Worm (Caenorhabditis elegans): ENCODE results near the gene mrps-25.
A peak's percentile ranks its signal among the peaks of the same experiment; 100 is the strongest.

mrps-25 gene

DNA sequence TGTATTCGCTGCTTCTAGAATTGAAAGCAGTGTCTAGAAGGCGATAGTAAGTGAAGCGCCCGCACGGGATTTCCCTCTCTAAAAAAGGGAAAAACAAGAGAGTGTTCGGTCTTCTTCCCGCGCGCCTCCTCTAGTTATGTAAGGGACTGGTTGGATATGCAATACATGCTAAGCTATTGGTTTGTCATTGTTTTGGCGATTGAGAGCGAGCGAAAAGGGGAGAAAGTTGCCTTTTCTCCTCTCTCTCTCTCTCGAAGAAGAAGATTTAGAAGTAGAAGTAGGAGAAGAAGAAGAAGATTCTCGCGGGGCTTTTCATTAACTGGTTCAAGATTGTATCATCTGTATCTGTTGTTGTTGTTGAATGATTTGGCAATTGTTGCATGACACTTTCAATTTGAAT, 17.4 kb downstream of the mrps-25 start:
- TF ChIP-seq nfya-1 (tag; optimal IDR thresholded peaks at IDR 0.05; ENCODE audit: insufficient read depth) (no peak), nhr-23 (tag; optimal IDR thresholded peaks at IDR 0.05) (peak; percentile 13), ceh-9 (tag; optimal IDR thresholded peaks at IDR 0.05) (no peak), ama-1 (optimal IDR thresholded peaks at IDR 0.05) (no peak)

DNA sequence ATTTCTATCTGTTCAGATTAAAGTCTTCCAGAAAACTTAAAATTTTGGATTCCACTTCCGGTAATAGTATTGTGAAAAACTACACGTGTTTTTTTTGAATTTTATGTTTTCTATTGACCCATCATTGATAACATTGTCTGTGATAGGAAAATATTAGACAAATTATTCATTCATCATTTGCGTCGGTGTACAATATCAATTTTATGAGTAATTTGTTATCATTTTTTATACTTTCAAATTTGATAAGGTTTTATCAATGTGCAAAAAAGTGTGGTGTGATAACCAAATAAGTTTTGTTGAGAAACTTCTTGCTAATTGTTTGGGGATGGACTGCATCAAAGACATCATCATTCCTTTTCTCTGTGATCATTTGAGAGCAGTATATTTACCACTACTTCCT, 18.8 kb downstream of the mrps-25 start:
- TF ChIP-seq elt-2 (tag; optimal IDR thresholded peaks at IDR 0.05) (peak; percentile 85), pha-4 (tag; optimal IDR thresholded peaks at IDR 0.05) (peak; percentile 71), pqm-1 (tag; optimal IDR thresholded peaks at IDR 0.05) (peak; percentile 73), fos-1 (tag; optimal IDR thresholded peaks at IDR 0.05) (peak; percentile 22), elt-3 (tag; optimal IDR thresholded peaks at IDR 0.05) (no peak)

DNA sequence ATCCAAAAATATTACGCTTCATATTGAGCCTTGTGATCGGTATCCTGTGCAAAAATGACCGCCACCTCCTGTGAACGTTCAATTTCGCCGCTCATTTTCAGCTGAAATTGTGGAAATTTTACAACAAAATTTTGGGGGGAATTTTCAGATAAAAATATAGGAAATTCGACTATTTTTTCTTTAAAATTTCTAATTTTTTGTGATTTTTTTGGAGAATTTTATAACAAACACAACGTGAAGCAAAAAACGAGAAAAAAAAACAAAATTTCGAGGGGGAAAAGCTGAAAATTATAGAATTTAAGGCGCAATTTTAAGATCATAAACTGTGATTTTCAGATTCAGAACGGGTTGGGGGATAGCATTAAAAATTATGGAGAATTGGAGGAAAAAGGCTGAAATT, 30.2 kb downstream of the mrps-25 start, which contains the start of gene csn-4:
TSS of gene csn-4 (minus strand) at position 101 of the 400 bp plus-strand sequence.
- TF ChIP-seq fkh-2 (tag; optimal IDR thresholded peaks at IDR 0.05) (no peak), nhr-25 (tag; optimal IDR thresholded peaks at IDR 0.05) (no peak), nhr-12 (tag; optimal IDR thresholded peaks at IDR 0.05) (no peak), tbx-2 (tag; optimal IDR thresholded peaks at IDR 0.05) (no peak), unc-62 (GFP tag; optimal IDR thresholded peaks at IDR 0.05) (no peak), jun-1 (tag; optimal IDR thresholded peaks at IDR 0.05) (no peak), ztf-4 (tag; optimal IDR thresholded peaks at IDR 0.05) (no peak), mdl-1 (tag; optimal IDR thresholded peaks at IDR 0.05) (no peak), ceh-9 (tag; optimal IDR thresholded peaks at IDR 0.05) (no peak), elt-2 (tag; optimal IDR thresholded peaks at IDR 0.05) (no peak), R02D3.7 (tag; optimal IDR thresholded peaks at IDR 0.05) (no peak), nhr-43 (tag; optimal IDR thresholded peaks at IDR 0.05; ENCODE audit: poor library complexity, severe bottlenecking) (no peak), egl-5 (tag; optimal IDR thresholded peaks at IDR 0.05) (no peak), daf-12 (tag; optimal IDR thresholded peaks at IDR 0.05) (no peak)

ce11 chrIV:1093870-1094564, 37.3 kb downstream of the mrps-25 start, which contains the start of the genes cct-8 and Y55F3AR.2:
cct-8 (minus strand) TSS chrIV:1093920.
Y55F3AR.2 (plus strand) TSS chrIV:1094541.
- peak; percentile 91 for TF ChIP-seq hmg-11 (tag; optimal IDR thresholded peaks at IDR 0.05)
- TF ChIP-seq sea-2 (GFP tag; optimal IDR thresholded peaks at IDR 0.05) = no peak
- peak; percentile 51 for TF ChIP-seq ZK546.5 (tag; optimal IDR thresholded peaks at IDR 0.05)
- peak in 1 of 3 experiments; percentile 55 for TF ChIP-seq elt-3 (tag; optimal IDR thresholded peaks at IDR 0.05)
- TF ChIP-seq mdl-1 (tag; optimal IDR thresholded peaks at IDR 0.05) = no peak
- peak; percentile 38 for TF ChIP-seq zag-1 (tag; optimal IDR thresholded peaks at IDR 0.05)
- TF ChIP-seq nhr-25 (tag; optimal IDR thresholded peaks at IDR 0.05) = peak; percentile 91
- no peak for TF ChIP-seq nhr-12 (tag; optimal IDR thresholded peaks at IDR 0.05)
- TF ChIP-seq nhr-11 (tag; optimal IDR thresholded peaks at IDR 0.05) = no peak
- peak; percentile 94 for TF ChIP-seq R02D3.7 (tag; optimal IDR thresholded peaks at IDR 0.05)
- peak; percentile 94 for TF ChIP-seq tbx-2 (tag; optimal IDR thresholded peaks at IDR 0.05)
- no peak for TF ChIP-seq nhr-28 (tag; optimal IDR thresholded peaks at IDR 0.05)
- TF ChIP-seq jun-1 (tag; optimal IDR thresholded peaks at IDR 0.05) = peak; percentile 95
- TF ChIP-seq nfya-1 (tag; optimal IDR thresholded peaks at IDR 0.05; ENCODE audit: insufficient read depth) = peak; percentile 99
- peak; percentile 29 for TF ChIP-seq unc-62 (GFP tag; optimal IDR thresholded peaks at IDR 0.05)
- peak; percentile 97 for TF ChIP-seq nhr-43 (tag; optimal IDR thresholded peaks at IDR 0.05; ENCODE audit: poor library complexity, severe bottlenecking)
- TF ChIP-seq elt-2 (tag; optimal IDR thresholded peaks at IDR 0.05) = peak; percentile 76
- TF ChIP-seq snpc-4 (tag; optimal IDR thresholded peaks at IDR 0.05) = peak; percentile 84
- TF ChIP-seq mml-1 (tag; optimal IDR thresholded peaks at IDR 0.05) = no peak
- TF ChIP-seq ztf-11 (tag; optimal IDR thresholded peaks at IDR 0.05) = no peak
- TF ChIP-seq lsy-12 (tag; optimal IDR thresholded peaks at IDR 0.05) = peak; percentile 99
- peak; percentile 83 for TF ChIP-seq pqm-1 (tag; optimal IDR thresholded peaks at IDR 0.05)
- peak; percentile 91 for TF ChIP-seq nhr-77 (tag; optimal IDR thresholded peaks at IDR 0.05)
- TF ChIP-seq skn-1 (tag; optimal IDR thresholded peaks at IDR 0.05) = peak; percentile 92
- peak; percentile 83 for TF ChIP-seq egl-27 (tag; optimal IDR thresholded peaks at IDR 0.05)
- TF ChIP-seq lin-15B (tag; optimal IDR thresholded peaks at IDR 0.05) = peak; percentile 95
- TF ChIP-seq eor-1 (tag; optimal IDR thresholded peaks at IDR 0.05) = peak in 1 of 2 experiments; percentile 64
- peak; percentile 89 for TF ChIP-seq ceh-82 (tag; optimal IDR thresholded peaks at IDR 0.05)
- TF ChIP-seq nhr-23 (tag; optimal IDR thresholded peaks at IDR 0.05) = peak; percentile 98
- TF ChIP-seq fkh-2 (tag; optimal IDR thresholded peaks at IDR 0.05) = no peak
- peak; percentile 93 for TF ChIP-seq ceh-28 (tag; optimal IDR thresholded peaks at IDR 0.05)
- TF ChIP-seq nhr-76 (tag; optimal IDR thresholded peaks at IDR 0.05) = peak; percentile 49
- no peak for TF ChIP-seq fos-1 (tag; optimal IDR thresholded peaks at IDR 0.05)
- peak; percentile 69 for TF ChIP-seq ztf-4 (tag; optimal IDR thresholded peaks at IDR 0.05)
- TF ChIP-seq aly-2 (tag; optimal IDR thresholded peaks at IDR 0.05) = peak; percentile 78
- peak; percentile 78 for TF ChIP-seq ama-1 (optimal IDR thresholded peaks at IDR 0.05)
- peak; percentile 40 for TF ChIP-seq ceh-16 (tag; optimal IDR thresholded peaks at IDR 0.05)
- TF ChIP-seq unc-39 (tag; optimal IDR thresholded peaks at IDR 0.05) = no peak
- peak; percentile 65 for TF ChIP-seq nhr-67 (tag; optimal IDR thresholded peaks at IDR 0.05)
- peak; percentile 97 for TF ChIP-seq pha-4 (tag; optimal IDR thresholded peaks at IDR 0.05)
- TF ChIP-seq elt-1 (tag; optimal IDR thresholded peaks at IDR 0.05) = peak; percentile 80

Measured in whole organism, L3 larva.